Worm (Caenorhabditis elegans) whole organism, L2 larva: ENCODE measurements around the gene rpn-6.2.

ENCODE experiments used
- alr-1 ChIP-seq: fragments of 150-350 bp; optimal IDR thresholded peaks from 2 replicates; lab custom pipeline; 2014; ENCODE audit warnings: missing biosample characterization, missing genetic modification characterization
- aly-2 ChIP-seq: fragments of 150-350 bp; optimal IDR thresholded peaks from 2 replicates; lab custom pipeline; 2014; ENCODE audit warnings: missing biosample characterization, missing genetic modification characterization
- lin-11 ChIP-seq: fragments of 150-350 bp; sonication (generic microtip); optimal IDR thresholded peaks from 2 replicates; lab custom pipeline; 2014; ENCODE audit warnings: missing biosample characterization, missing genetic modification characterization, inconsistent platforms, mixed read lengths
- lin-13 ChIP-seq: fragments of 150-350 bp; optimal IDR thresholded peaks from 2 replicates; lab custom pipeline; 2014; ENCODE audit warnings: missing biosample characterization, missing genetic modification reagents, missing genetic modification characterization
- nhr-237 ChIP-seq: fragments of 150-350 bp; optimal IDR thresholded peaks from 2 replicates; lab custom pipeline; 2014; ENCODE audit warnings: missing biosample characterization, missing genetic modification characterization

- TF ChIP-seq alr-1 (tag; lab: Kevin White, UChicago) (no peak), aly-2 (tag; lab: Kevin White, UChicago) (no peak), lin-13 (GFP tag; lab: Kevin White, UChicago) (no peak), nhr-237 (no peak), lin-11 (tag; lab: Kevin White, UChicago) (no peak)
Measured at ce11 chrIII:9004658-9005057, 2.9 kb upstream of the rpn-6.2 start.
